Fruit fly (Drosophila melanogaster) whole organism, embryonic: Measurements from ENCODE around the gene Vps8.
A peak's percentile ranks its signal among the peaks of the same experiment; 100 is the strongest.

ENCODE experiments used
- ATbp ChIP-seq: fragments of 200-800 bp; sonication (Bioruptor generic); optimal IDR thresholded peaks from 2 replicates; lab custom pipeline; 2017; ENCODE audit warnings: missing biosample characterization, mild to moderate bottlenecking, missing genetic modification characterization, missing genetic modification reagents
- Antp ChIP-seq: fragments of 200-800 bp; sonication (Bioruptor generic); optimal IDR thresholded peaks from 3 replicates; lab custom pipeline; 2016; ENCODE audit warnings: missing biosample characterization, missing genetic modification characterization
- Asciz ChIP-seq: fragments of 200-800 bp; sonication (Bioruptor generic); optimal IDR thresholded peaks from 2 replicates; lab custom pipeline; 2017; ENCODE audit warnings: missing biosample characterization, mild to moderate bottlenecking, missing genetic modification characterization, missing genetic modification reagents
- C15 ChIP-seq: fragments of 200-800 bp; sonication (Bioruptor generic); IDR thresholded peaks from 3 replicates; pipeline ENCODE4 v1.3.6; 2022; ENCODE audit warnings: missing biosample characterization, missing genetic modification characterization
- CG1024 ChIP-seq: fragments of 200-800 bp; sonication (Bioruptor generic); IDR thresholded peaks from 2 replicates; pipeline ENCODE4 v1.3.6; 2022; ENCODE audit warnings: missing biosample characterization, missing genetic modification characterization
- CG10267 ChIP-seq: fragments of 200-800 bp; sonication (Bioruptor generic); optimal IDR thresholded peaks from 2 replicates; lab custom pipeline; 2018; ENCODE audit warnings: missing biosample characterization, mild to moderate bottlenecking, missing genetic modification characterization, moderate library complexity
- CG11723 ChIP-seq: fragments of 200-800 bp; sonication (Bioruptor generic); optimal IDR thresholded peaks from 2 replicates; lab custom pipeline; 2017; ENCODE audit warnings: missing biosample characterization, mild to moderate bottlenecking, missing genetic modification characterization
- CG13624 ChIP-seq: fragments of 200-800 bp; sonication (Bioruptor generic); optimal IDR thresholded peaks from 2 replicates; lab custom pipeline; 2016; ENCODE audit warnings: missing biosample characterization, missing genetic modification characterization
- CG15514 ChIP-seq: fragments of 200-800 bp; sonication (Bioruptor generic); optimal IDR thresholded peaks from 3 replicates; lab custom pipeline; 2017; ENCODE audit warnings: missing biosample characterization, missing genetic modification characterization, mild to moderate bottlenecking, moderate library complexity, missing genetic modification reagents
- CG1647 ChIP-seq: fragments of 200-800 bp; sonication (Bioruptor generic); optimal IDR thresholded peaks from 3 replicates; lab custom pipeline; 2016; ENCODE audit warnings: missing biosample characterization, missing genetic modification characterization
- CG16779 ChIP-seq: fragments of 200-800 bp; sonication (Bioruptor generic); IDR thresholded peaks from 2 replicates; pipeline ENCODE4 v1.3.6; 2022; ENCODE audit warnings: missing biosample characterization, missing genetic modification characterization
- CG16815 ChIP-seq: fragments of 200-800 bp; sonication (Bioruptor generic); optimal IDR thresholded peaks from 3 replicates; lab custom pipeline; 2017; ENCODE audit warnings: missing biosample characterization, mild to moderate bottlenecking, missing genetic modification characterization
- CG18599 ChIP-seq: fragments of 200-800 bp; sonication (Bioruptor generic); optimal IDR thresholded peaks from 3 replicates; lab custom pipeline; 2017; ENCODE audit warnings: missing biosample characterization, missing genetic modification characterization, mild to moderate bottlenecking, moderate library complexity, missing genetic modification reagents
- CG30403 ChIP-seq: fragments of 200-800 bp; sonication (Bioruptor generic); optimal IDR thresholded peaks from 3 replicates; lab custom pipeline; 2016; ENCODE audit warnings: missing biosample characterization, missing genetic modification characterization
- CG32767 ChIP-seq: fragments of 200-800 bp; sonication (Bioruptor generic); IDR thresholded peaks from 2 replicates; pipeline ENCODE4 v1.3.6; 2022; ENCODE audit warnings: missing biosample characterization, missing genetic modification characterization
- CG3281 ChIP-seq: fragments of 200-800 bp; sonication (Bioruptor generic); optimal IDR thresholded peaks from 3 replicates; lab custom pipeline; 2017; ENCODE audit warnings: missing biosample characterization, mild to moderate bottlenecking, missing genetic modification characterization
- CG34224 ChIP-seq: fragments of 200-800 bp; sonication (Bioruptor generic); IDR thresholded peaks from 3 replicates; pipeline ENCODE4 v1.3.6; 2022; ENCODE audit warnings: missing biosample characterization, missing genetic modification characterization; ENCODE audit not compliant: partially characterized antibody
- CG3847 ChIP-seq: fragments of 200-800 bp; sonication (Bioruptor generic); IDR thresholded peaks from 2 replicates; pipeline ENCODE4 v1.3.6; 2022; ENCODE audit warnings: missing biosample characterization, missing genetic modification characterization
- CG6254 ChIP-seq: fragments of 200-800 bp; sonication (Bioruptor generic); optimal IDR thresholded peaks from 3 replicates; lab custom pipeline; 2017; ENCODE audit warnings: mild to moderate bottlenecking, missing biosample characterization, missing genetic modification reagents, missing genetic modification characterization
- CG7839 ChIP-seq: fragments of 200-800 bp; sonication (Bioruptor generic); optimal IDR thresholded peaks from 3 replicates; lab custom pipeline; 2018; ENCODE audit warnings: missing biosample characterization, mild to moderate bottlenecking, missing genetic modification characterization, moderate library complexity
- CG7987 ChIP-seq: fragments of 200-800 bp; sonication (Bioruptor generic); optimal IDR thresholded peaks from 2 replicates; lab custom pipeline; 2018; ENCODE audit warnings: missing biosample characterization, mild to moderate bottlenecking, missing genetic modification characterization, moderate library complexity
- CTCF ChIP-seq: fragments of 200-800 bp; sonication (Bioruptor generic); optimal IDR thresholded peaks from 2 replicates; lab custom pipeline; 2017; ENCODE audit warnings: missing biosample characterization, mild to moderate bottlenecking, missing genetic modification characterization, moderate library complexity
- CrebB ChIP-seq: fragments of 200-800 bp; sonication (Bioruptor generic); optimal IDR thresholded peaks from 3 replicates; lab custom pipeline; 2018; ENCODE audit warnings: missing biosample characterization, mild to moderate bottlenecking, missing genetic modification characterization
- Dbx ChIP-seq: fragments of 200-800 bp; sonication (Bioruptor generic); IDR thresholded peaks from 3 replicates; pipeline ENCODE4 v1.3.6; 2022; ENCODE audit warnings: missing biosample characterization, missing genetic modification characterization
- Dek ChIP-seq: fragments of 200-800 bp; sonication (Bioruptor generic); optimal IDR thresholded peaks from 3 replicates; lab custom pipeline; 2019; ENCODE audit warnings: missing biosample characterization, mild to moderate bottlenecking, missing genetic modification characterization, moderate library complexity
- Dip2 ChIP-seq: fragments of 200-800 bp; sonication (Bioruptor generic); IDR thresholded peaks from 2 replicates; pipeline ENCODE4 v1.3.6; 2022; ENCODE audit warnings: missing biosample characterization, missing genetic modification characterization
- HLH54F ChIP-seq: fragments of 200-800 bp; sonication (Bioruptor generic); optimal IDR thresholded peaks from 3 replicates; lab custom pipeline; 2016; ENCODE audit warnings: missing biosample characterization, missing genetic modification characterization
- HmgZ ChIP-seq: fragments of 200-800 bp; sonication (Bioruptor generic); optimal IDR thresholded peaks from 2 replicates; lab custom pipeline; 2018; ENCODE audit warnings: missing biosample characterization, mild to moderate bottlenecking, missing genetic modification characterization
- Lhr ChIP-seq: fragments of 200-800 bp; sonication (Bioruptor generic); optimal IDR thresholded peaks from 3 replicates; lab custom pipeline; 2017; ENCODE audit warnings: mild to moderate bottlenecking, missing biosample characterization, missing genetic modification reagents, missing genetic modification characterization
- NfI ChIP-seq: fragments of 200-800 bp; sonication (Bioruptor generic); optimal IDR thresholded peaks from 3 replicates; lab custom pipeline; 2018; ENCODE audit warnings: missing biosample characterization, mild to moderate bottlenecking, missing genetic modification characterization, moderate library complexity
- Poxn ChIP-seq: fragments of 200-800 bp; sonication (Bioruptor generic); IDR thresholded peaks from 2 replicates; pipeline ENCODE4 v1.3.6; 2022; ENCODE audit warnings: missing biosample characterization, missing genetic modification characterization
- Taf1 ChIP-seq: fragments of 200-800 bp; sonication (Bioruptor generic); IDR thresholded peaks from 2 replicates; pipeline ENCODE4 v1.3.6; 2022; ENCODE audit warnings: missing biosample characterization, missing genetic modification characterization
- Xbp1 ChIP-seq: fragments of 200-800 bp; sonication (Bioruptor generic); optimal IDR thresholded peaks from 3 replicates; lab custom pipeline; 2016; ENCODE audit warnings: missing biosample characterization, mild to moderate bottlenecking, missing genetic modification characterization
- Xrp1 ChIP-seq: fragments of 200-800 bp; sonication (Bioruptor generic); IDR thresholded peaks from 2 replicates; pipeline ENCODE4 v1.3.6; 2022; ENCODE audit warnings: missing biosample characterization, missing genetic modification characterization
- dmrt99B ChIP-seq: fragments of 200-800 bp; sonication (Bioruptor generic); optimal IDR thresholded peaks from 2 replicates; lab custom pipeline; 2018; ENCODE audit warnings: missing biosample characterization, mild to moderate bottlenecking, missing genetic modification characterization, moderate library complexity
- fd102C ChIP-seq: fragments of 200-800 bp; sonication (Bioruptor generic); optimal IDR thresholded peaks from 2 replicates; lab custom pipeline; 2018; ENCODE audit warnings: missing biosample characterization, mild to moderate bottlenecking, missing genetic modification characterization, moderate library complexity
- fd3F ChIP-seq: fragments of 200-800 bp; sonication (Bioruptor generic); optimal IDR thresholded peaks from 2 replicates; lab custom pipeline; 2018; ENCODE audit warnings: missing biosample characterization, mild to moderate bottlenecking, missing genetic modification characterization, moderate library complexity
- fd64A ChIP-seq: fragments of 200-800 bp; sonication (Bioruptor generic); optimal IDR thresholded peaks from 3 replicates; lab custom pipeline; 2018; ENCODE audit warnings: missing biosample characterization, mild to moderate bottlenecking, missing genetic modification characterization
- ftz-f1 ChIP-seq: fragments of 200-800 bp; sonication (Bioruptor generic); optimal IDR thresholded peaks from 2 replicates; lab custom pipeline; 2016; ENCODE audit warnings: missing biosample characterization, missing genetic modification characterization
- maf-S ChIP-seq: fragments of 200-800 bp; sonication (Bioruptor generic); optimal IDR thresholded peaks from 2 replicates; lab custom pipeline; 2016; ENCODE audit warnings: missing biosample characterization, missing genetic modification characterization
- oc ChIP-seq: fragments of 200-800 bp; sonication (Bioruptor generic); optimal IDR thresholded peaks from 2 replicates; lab custom pipeline; 2018; ENCODE audit warnings: missing biosample characterization, mild to moderate bottlenecking, missing genetic modification characterization, moderate library complexity
- odd ChIP-seq: fragments of 200-800 bp; sonication (Bioruptor generic); optimal IDR thresholded peaks from 2 replicates; lab custom pipeline; 2017; ENCODE audit warnings: missing biosample characterization, mild to moderate bottlenecking, missing genetic modification characterization
- pb ChIP-seq: fragments of 200-800 bp; sonication (Bioruptor generic); optimal IDR thresholded peaks from 3 replicates; lab custom pipeline; 2016; ENCODE audit warnings: missing biosample characterization, missing genetic modification characterization
- pum ChIP-seq: fragments of 200-800 bp; sonication (Bioruptor generic); optimal IDR thresholded peaks from 2 replicates; lab custom pipeline; 2016; ENCODE audit warnings: missing biosample characterization, missing genetic modification characterization
- rib ChIP-seq: fragments of 200-800 bp; sonication (Bioruptor generic); IDR thresholded peaks from 2 replicates; pipeline ENCODE4 v1.3.6; 2022; ENCODE audit warnings: missing biosample characterization, missing genetic modification characterization
- row ChIP-seq: fragments of 200-800 bp; sonication (Bioruptor generic); IDR thresholded peaks from 3 replicates; pipeline ENCODE4 v1.3.6; 2022; ENCODE audit warnings: missing biosample characterization, missing genetic modification characterization
- salm ChIP-seq: fragments of 200-800 bp; sonication (Bioruptor generic); optimal IDR thresholded peaks from 2 replicates; lab custom pipeline; 2018; ENCODE audit warnings: missing biosample characterization, mild to moderate bottlenecking, missing genetic modification characterization
- sens ChIP-seq: fragments of 200-800 bp; sonication (Bioruptor generic); peaks from one replicate; lab custom pipeline; 2016; ENCODE audit warnings: missing biosample characterization, missing genetic modification characterization
- sim ChIP-seq: fragments of 200-800 bp; sonication (Bioruptor generic); IDR thresholded peaks from 2 replicates; pipeline ENCODE4 v1.3.6; 2022; ENCODE audit warnings: missing biosample characterization, missing genetic modification characterization
- slou ChIP-seq: fragments of 200-800 bp; sonication (Bioruptor generic); optimal IDR thresholded peaks from 3 replicates; lab custom pipeline; 2016; ENCODE audit warnings: missing biosample characterization, missing genetic modification characterization
- sug ChIP-seq: fragments of 200-800 bp; optimal IDR thresholded peaks from 2 replicates; lab custom pipeline; 2019; ENCODE audit warnings: missing biosample characterization, mild to moderate bottlenecking, missing genetic modification characterization, moderate library complexity
- tap ChIP-seq: fragments of 200-800 bp; optimal IDR thresholded peaks from 3 replicates; lab custom pipeline; 2019; ENCODE audit warnings: missing biosample characterization, mild to moderate bottlenecking, missing genetic modification characterization, moderate library complexity
- tna ChIP-seq: fragments of 200-800 bp; sonication (Bioruptor generic); IDR thresholded peaks from 2 replicates; pipeline ENCODE4 v1.3.6; 2022; ENCODE audit warnings: missing biosample characterization, missing genetic modification characterization; ENCODE audit not compliant: partially characterized antibody

Vps8 gene

DNA sequence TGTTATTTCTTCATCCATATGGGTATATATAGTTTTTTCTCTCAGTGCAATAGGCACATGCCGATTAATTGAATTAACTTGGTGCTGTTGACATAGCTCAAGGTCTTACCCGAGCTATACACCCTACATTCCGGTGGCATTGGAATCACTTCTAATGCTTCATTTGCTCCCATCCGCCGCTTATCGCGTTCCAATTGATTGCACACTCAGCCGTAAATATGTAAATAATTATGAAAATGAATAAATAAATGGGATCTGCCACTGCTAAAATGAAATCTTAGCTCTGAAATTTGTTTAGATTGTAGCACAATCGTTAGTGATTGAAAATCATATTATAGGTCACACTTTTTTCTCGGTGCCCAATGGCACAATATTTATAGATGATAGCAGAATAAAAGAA, 21.8 kb upstream of the Vps8 start (continued):
- no peak for TF ChIP-seq CG16779 (GFP tag; lab: Robert Waterston, UW)
- TF ChIP-seq CG32767, result no peak
- TF ChIP-seq fd3F (GFP tag; lab: Kevin White, UChicago), result no peak
- no peak for TF ChIP-seq CG1024
- TF ChIP-seq C15, result no peak
- no peak for TF ChIP-seq CG3847 (GFP tag; lab: Robert Waterston, UW)
- no peak for TF ChIP-seq CG7839 (tag; lab: Kevin White, UChicago)
- TF ChIP-seq CG16815 (GFP tag; lab: Kevin White, UChicago), result no peak
- TF ChIP-seq rib (GFP tag; lab: Robert Waterston, UW), result no peak
- TF ChIP-seq CG3281, result no peak
- TF ChIP-seq CG34224 (GFP tag; lab: Robert Waterston, UW), result no peak
- peak; percentile 16 for TF ChIP-seq dmrt99B (tag; lab: Kevin White, UChicago)
- TF ChIP-seq maf-S (GFP tag; lab: Kevin White, UChicago), result no peak
- TF ChIP-seq ftz-f1 (GFP tag; lab: Kevin White, UChicago), result peak; percentile 25
- no peak for TF ChIP-seq CTCF (GFP tag; lab: Kevin White, UChicago)
- TF ChIP-seq oc (tag; lab: Kevin White, UChicago), result no peak
- TF ChIP-seq sens, result peak; percentile 83
- TF ChIP-seq CG1647 (GFP tag; lab: Kevin White, UChicago), result no peak
- TF ChIP-seq Dbx (GFP tag; lab: Robert Waterston, UW), result no peak
- TF ChIP-seq ATbp (GFP tag; lab: Kevin White, UChicago), result peak; percentile 17
- no peak for TF ChIP-seq CG11723 (GFP tag; lab: Kevin White, UChicago)
- TF ChIP-seq Xrp1 (GFP tag; lab: Robert Waterston, UW), result peak; percentile 16; the same call in 1 of the 2 replicates
- no peak for TF ChIP-seq Taf1
- no peak for TF ChIP-seq CG13624 (GFP tag; lab: Kevin White, UChicago)
- TF ChIP-seq CrebB (tag; lab: Kevin White, UChicago), result no peak
- no peak for TF ChIP-seq tna (GFP tag; lab: Robert Waterston, UW)
- TF ChIP-seq HmgZ, result peak; percentile 4
- no peak for TF ChIP-seq Antp (GFP tag; lab: Kevin White, UChicago)
- TF ChIP-seq Xbp1, result no peak
- no peak for TF ChIP-seq fd64A (GFP tag; lab: Kevin White, UChicago)
- no peak for TF ChIP-seq odd
- no peak for TF ChIP-seq pb (GFP tag; lab: Kevin White, UChicago)
- TF ChIP-seq CG6254, result no peak
- no peak for TF ChIP-seq NfI (GFP tag; lab: Kevin White, UChicago)
- no peak for TF ChIP-seq tap (tag; lab: Kevin White, UChicago)
- TF ChIP-seq Dek (tag; lab: Kevin White, UChicago), result no peak
- no peak for TF ChIP-seq Poxn (GFP tag; lab: Robert Waterston, UW)
- peak; percentile 47; the same call in 1 of the 3 replicates for TF ChIP-seq row (GFP tag; lab: Robert Waterston, UW)
- TF ChIP-seq CG7987 (GFP tag; lab: Kevin White, UChicago), result no peak
- TF ChIP-seq Asciz (GFP tag; lab: Kevin White, UChicago), result peak; percentile 2
- TF ChIP-seq CG30403 (GFP tag; lab: Kevin White, UChicago), result no peak
- no peak for TF ChIP-seq HLH54F (GFP tag; lab: Kevin White, UChicago)
- no peak for TF ChIP-seq fd102C
- TF ChIP-seq Lhr (GFP tag; lab: Kevin White, UChicago), result no peak
- TF ChIP-seq CG18599 (GFP tag; lab: Kevin White, UChicago), result peak; percentile 25
- no peak for TF ChIP-seq slou
- TF ChIP-seq pum (GFP tag; lab: Kevin White, UChicago), result no peak
- TF ChIP-seq CG10267 (tag; lab: Kevin White, UChicago), result no peak
- no peak for TF ChIP-seq Dip2 (GFP tag; lab: Robert Waterston, UW)
- TF ChIP-seq sim, result no peak
- peak; percentile 52 for TF ChIP-seq sug (tag; lab: Kevin White, UChicago)
- no peak for TF ChIP-seq salm
- peak; percentile 7 for TF ChIP-seq CG15514 (GFP tag; lab: Kevin White, UChicago)
